Worm (Caenorhabditis elegans) whole organism, mixed stage, embryonic: ENCODE measurements around the gene K07H8.8.

ENCODE experiments used
- lin-13 ChIP-seq: fragments of 150-350 bp; optimal IDR thresholded peaks from 2 replicates; lab custom pipeline; 2014; ENCODE audit warnings: missing biosample characterization, missing genetic modification characterization
- ztf-11 ChIP-seq: fragments of 150-350 bp; optimal IDR thresholded peaks from 2 replicates; lab custom pipeline; 2014; ENCODE audit warnings: missing biosample characterization, missing genetic modification characterization

- TF ChIP-seq lin-13 (tag; lab: Kevin White, UChicago): no peak
- no peak for TF ChIP-seq ztf-11 (tag; lab: Kevin White, UChicago)
These were observed 8.3 kb downstream of the K07H8.8 start, which contains the start of gene K07H8.7 for ce11 chrIV:8259904-8260303.
